Worm (Caenorhabditis elegans) whole organism, L4 larva: ENCODE measurements around the gene mlt-4.

Experiments used
- D1046.2 ChIP-seq: fragments of 200-800 bp; sonication (Bioruptor generic); IDR thresholded peaks from 2 replicates; pipeline ENCODE4 v1.3.6; 2022; ENCODE audit warnings: missing genetic modification characterization, missing compliant biosample characterization
- R02D3.7 ChIP-seq: fragments of 150-350 bp; sonication (generic microtip); optimal IDR thresholded peaks from 3 replicates; lab custom pipeline; 2014; ENCODE audit warnings: missing biosample characterization, missing genetic modification characterization
- ama-1 ChIP-seq: fragments of 150-350 bp; optimal IDR thresholded peaks from 2 replicates; lab custom pipeline; 2014; ENCODE audit warnings: inconsistent platforms, mixed read lengths
- ces-1 ChIP-seq: fragments of 150-350 bp; sonication (generic microtip); optimal IDR thresholded peaks from 4 replicates; lab custom pipeline; 2014; ENCODE audit warnings: missing biosample characterization, missing genetic modification reagents, missing genetic modification characterization
- egl-27 ChIP-seq: sonication (generic microtip); optimal IDR thresholded peaks from 3 replicates; lab custom pipeline; 2017; ENCODE audit warnings: missing biosample characterization, missing genetic modification reagents, missing genetic modification characterization
- hif-1 ChIP-seq, 2 experiments: sonication (generic microtip); optimal IDR thresholded peaks; 2 replicates each; lab custom pipeline; 2016 to 2017; ENCODE audit warnings: missing compliant biosample characterization in 2 of 2, missing genetic modification characterization in 2 of 2, missing genetic modification reagents in 2 of 2, missing genotype in 2 of 2, mild to moderate bottlenecking in 1 of 2
- lin-39 ChIP-seq: fragments of 150-350 bp; optimal IDR thresholded peaks from 2 replicates; lab custom pipeline; 2014; ENCODE audit warnings: missing biosample characterization, missing genetic modification reagents, missing genetic modification characterization
- mep-1 ChIP-seq: fragments of 150-350 bp; sonication (generic microtip); optimal IDR thresholded peaks from 3 replicates; lab custom pipeline; 2014; ENCODE audit warnings: missing biosample characterization, missing genetic modification characterization
- nhr-10 ChIP-seq: fragments of 150-350 bp; optimal IDR thresholded peaks from 2 replicates; lab custom pipeline; 2014; ENCODE audit warnings: missing biosample characterization, missing genetic modification characterization
- skn-1 ChIP-seq: fragments of 150-350 bp; optimal IDR thresholded peaks from 2 replicates; lab custom pipeline; 2014; ENCODE audit warnings: missing biosample characterization, missing genetic modification characterization
- tra-1 ChIP-seq: fragments of 200-800 bp; sonication (Bioruptor generic); IDR thresholded peaks from 2 replicates; pipeline ENCODE4 v1.3.6; 2022; ENCODE audit warnings: missing genetic modification reagents, missing genetic modification characterization, missing compliant biosample characterization
- unc-62 ChIP-seq, 3 experiments: fragments of 150-350 bp in 1 of 3; sonication (generic microtip); optimal IDR thresholded peaks in 2 of 3; peaks in 1 of 3; 1 replicate in 1 of 3; 2 replicates in 2 of 3; lab custom pipeline; 2014 to 2017; ENCODE audit warnings: missing biosample characterization in 3 of 3, missing genetic modification characterization in 3 of 3, missing genetic modification reagents in 3 of 3, missing genotype in 1 of 3
- zag-1 ChIP-seq: fragments of 150-350 bp; optimal IDR thresholded peaks from 2 replicates; lab custom pipeline; 2014; ENCODE audit warnings: missing biosample characterization, missing genetic modification characterization

ce11 chrV:20289317-20289716, at the start of gene mlt-4:
- TF ChIP-seq unc-62 (GFP tag; optimal IDR thresholded peaks at IDR 0.05 in 1 of 2; lab: Kevin White, UChicago) (no peak), unc-62 (tag; optimal IDR thresholded peaks at IDR 0.05; lab: Kevin White, UChicago) (no peak), skn-1 (tag; lab: Kevin White, UChicago) (no peak), R02D3.7 (tag; lab: Kevin White, UChicago) (no peak), D1046.2 (GFP tag; lab: Robert Waterston, UW) (no peak), nhr-10 (tag; lab: Kevin White, UChicago) (no peak), hif-1 (tag; optimal IDR thresholded peaks at IDR 0.05; lab: Kevin White, UChicago) (no peak), ces-1 (GFP tag; lab: Kevin White, UChicago) (no peak), mep-1 (tag; lab: Kevin White, UChicago) (no peak), egl-27 (tag; lab: Kevin White, UChicago) (no peak), tra-1 (GFP tag; lab: Robert Waterston, UW) (no peak), ama-1 (no peak), zag-1 (tag; lab: Kevin White, UChicago) (no peak), lin-39 (tag; lab: Kevin White, UChicago) (no peak)
